Fruit fly (Drosophila melanogaster) whole organism, embryonic: ENCODE measurements around the gene CG14960.

Experiments
- Atf6 ChIP-seq: fragments of 200-800 bp; sonication (Bioruptor generic); IDR thresholded peaks from 2 replicates; pipeline ENCODE4 v1.3.6; 2022; ENCODE audit warnings: missing biosample characterization, missing genetic modification characterization
- Awh ChIP-seq: fragments of 200-800 bp; sonication (Bioruptor generic); IDR thresholded peaks from 2 replicates; pipeline ENCODE4, ENCODE4 v1.3.6; 2022; ENCODE audit warnings: missing biosample characterization, missing genetic modification characterization
- Blimp-1 ChIP-seq: fragments of 200-800 bp; sonication (Bioruptor generic); optimal IDR thresholded peaks from 3 replicates; lab custom pipeline; 2018; ENCODE audit warnings: missing biosample characterization, missing genetic modification characterization, mild to moderate bottlenecking, moderate library complexity, missing genetic modification reagents
- CG10274 ChIP-seq: fragments of 200-800 bp; sonication (Bioruptor generic); optimal IDR thresholded peaks from 3 replicates; lab custom pipeline; 2017; ENCODE audit warnings: missing biosample characterization, mild to moderate bottlenecking, missing genetic modification characterization
- CG10543 ChIP-seq: fragments of 200-800 bp; sonication (Bioruptor generic); optimal IDR thresholded peaks from 3 replicates; lab custom pipeline; 2017; ENCODE audit warnings: missing biosample characterization, mild to moderate bottlenecking, missing genetic modification characterization, moderate library complexity
- CG11723 ChIP-seq: fragments of 200-800 bp; sonication (Bioruptor generic); optimal IDR thresholded peaks from 2 replicates; lab custom pipeline; 2017; ENCODE audit warnings: missing biosample characterization, mild to moderate bottlenecking, missing genetic modification characterization
- CG12391 ChIP-seq: fragments of 200-800 bp; sonication (Bioruptor generic); optimal IDR thresholded peaks from 3 replicates; lab custom pipeline; 2018; ENCODE audit warnings: missing biosample characterization, mild to moderate bottlenecking, missing genetic modification characterization, moderate library complexity
- CG12942 ChIP-seq: fragments of 200-800 bp; sonication (Bioruptor generic); optimal IDR thresholded peaks from 3 replicates; lab custom pipeline; 2016; ENCODE audit warnings: missing biosample characterization, missing genetic modification characterization
- CG15269 ChIP-seq: fragments of 200-800 bp; sonication (Bioruptor generic); optimal IDR thresholded peaks from 2 replicates; lab custom pipeline; 2018; ENCODE audit warnings: missing biosample characterization, mild to moderate bottlenecking, missing genetic modification characterization, moderate library complexity
- CG17359 ChIP-seq: fragments of 200-800 bp; sonication (Bioruptor generic); optimal IDR thresholded peaks from 3 replicates; lab custom pipeline; 2018; ENCODE audit warnings: missing biosample characterization, mild to moderate bottlenecking, missing genetic modification characterization, moderate library complexity
- CG1832 ChIP-seq: fragments of 200-800 bp; sonication (Bioruptor generic); optimal IDR thresholded peaks from 2 replicates; lab custom pipeline; 2017; ENCODE audit warnings: missing biosample characterization, mild to moderate bottlenecking, missing genetic modification characterization, inconsistent platforms
- CG2678 ChIP-seq: fragments of 200-800 bp; sonication (Bioruptor generic); optimal IDR thresholded peaks from 3 replicates; lab custom pipeline; 2019; ENCODE audit warnings: missing biosample characterization, mild to moderate bottlenecking, missing genetic modification characterization, moderate library complexity
- CG3163 ChIP-seq: fragments of 200-800 bp; sonication (Bioruptor generic); optimal IDR thresholded peaks from 3 replicates; lab custom pipeline; 2016; ENCODE audit warnings: missing biosample characterization, missing genetic modification characterization
- Deaf1 ChIP-seq: fragments of 200-800 bp; optimal IDR thresholded peaks from 3 replicates; lab custom pipeline; 2019; ENCODE audit warnings: missing biosample characterization, mild to moderate bottlenecking, missing genetic modification characterization, moderate library complexity
- Eip74EF ChIP-seq, 2 experiments: fragments of 200-800 bp in 1 of 2; fragments of >200 bp in 1 of 2; sonication (Bioruptor generic) in 1 of 2; optimal IDR thresholded peaks; 2 replicates each; lab custom pipeline; 2017 to 2019; ENCODE audit warnings: missing biosample characterization in 2 of 2, missing genetic modification characterization in 2 of 2, mild to moderate bottlenecking in 1 of 2, moderate library complexity in 1 of 2
- Hey ChIP-seq: fragments of 200-800 bp; sonication (Bioruptor generic); optimal IDR thresholded peaks from 3 replicates; lab custom pipeline; 2018; ENCODE audit warnings: missing biosample characterization, mild to moderate bottlenecking, missing genetic modification characterization
- Sox100B ChIP-seq: fragments of 200-800 bp; sonication (Bioruptor generic); optimal IDR thresholded peaks from 3 replicates; lab custom pipeline; 2018; ENCODE audit warnings: missing biosample characterization, mild to moderate bottlenecking, missing genetic modification characterization
- Sox102F ChIP-seq: fragments of 200-800 bp; sonication (Bioruptor generic); optimal IDR thresholded peaks from 2 replicates; lab custom pipeline; 2018; ENCODE audit warnings: missing biosample characterization, mild to moderate bottlenecking, missing genetic modification characterization, moderate library complexity
- Sry-β ChIP-seq: fragments of 200-800 bp; sonication (Bioruptor generic); optimal IDR thresholded peaks from 2 replicates; lab custom pipeline; 2018; ENCODE audit warnings: missing biosample characterization, mild to moderate bottlenecking, missing genetic modification characterization, moderate library complexity
- abd-A ChIP-seq: fragments of 200-800 bp; sonication (Bioruptor generic); optimal IDR thresholded peaks from 3 replicates; lab custom pipeline; 2019; ENCODE audit warnings: missing biosample characterization, mild to moderate bottlenecking, missing genetic modification characterization, moderate library complexity
- chinmo ChIP-seq: fragments of 200-800 bp; sonication (Bioruptor generic); IDR thresholded peaks from 4 replicates; pipeline ENCODE4 v1.3.6; 2022; ENCODE audit warnings: missing biosample characterization, missing genetic modification characterization; ENCODE audit not compliant: partially characterized antibody
- cwo ChIP-seq: fragments of 200-800 bp; sonication (Bioruptor generic); optimal IDR thresholded peaks from 3 replicates; lab custom pipeline; 2017; ENCODE audit warnings: missing biosample characterization, missing genetic modification characterization, mild to moderate bottlenecking, moderate library complexity, missing genetic modification reagents
- dmrt99B ChIP-seq: fragments of 200-800 bp; sonication (Bioruptor generic); optimal IDR thresholded peaks from 2 replicates; lab custom pipeline; 2018; ENCODE audit warnings: missing biosample characterization, mild to moderate bottlenecking, missing genetic modification characterization, moderate library complexity
- gem ChIP-seq: fragments of 200-800 bp; sonication (Bioruptor generic); optimal IDR thresholded peaks from 2 replicates; lab custom pipeline; 2019; ENCODE audit warnings: missing biosample characterization, mild to moderate bottlenecking, missing genetic modification characterization, moderate library complexity
- grn ChIP-seq: fragments of 200-800 bp; sonication (Bioruptor generic); optimal IDR thresholded peaks from 3 replicates; lab custom pipeline; 2017; ENCODE audit warnings: missing biosample characterization, missing genetic modification characterization
- gro ChIP-seq: fragments of 200-800 bp; sonication (Bioruptor generic); optimal IDR thresholded peaks from 2 replicates; lab custom pipeline; 2016; ENCODE audit warnings: missing biosample characterization, missing genetic modification characterization
- kni ChIP-seq: fragments of 200-800 bp; sonication (Bioruptor generic); optimal IDR thresholded peaks from 3 replicates; lab custom pipeline; 2017; ENCODE audit warnings: mild to moderate bottlenecking, missing biosample characterization, missing genetic modification reagents, missing genetic modification characterization
- nerfin-1 ChIP-seq: fragments of 200-800 bp; sonication (Bioruptor generic); optimal IDR thresholded peaks from 3 replicates; lab custom pipeline; 2019; ENCODE audit warnings: missing biosample characterization, mild to moderate bottlenecking, missing genetic modification characterization, moderate library complexity
- nmo ChIP-seq: fragments of 200-800 bp; sonication (Bioruptor generic); optimal IDR thresholded peaks from 2 replicates; lab custom pipeline; 2018; ENCODE audit warnings: missing biosample characterization, mild to moderate bottlenecking, missing genetic modification characterization, moderate library complexity
- oc ChIP-seq: fragments of 200-800 bp; sonication (Bioruptor generic); optimal IDR thresholded peaks from 2 replicates; lab custom pipeline; 2018; ENCODE audit warnings: missing biosample characterization, mild to moderate bottlenecking, missing genetic modification characterization, moderate library complexity
- pb ChIP-seq: fragments of 200-800 bp; sonication (Bioruptor generic); optimal IDR thresholded peaks from 3 replicates; lab custom pipeline; 2016; ENCODE audit warnings: missing biosample characterization, missing genetic modification characterization
- phol ChIP-seq: fragments of 200-800 bp; sonication (Bioruptor generic); optimal IDR thresholded peaks from 3 replicates; lab custom pipeline; 2018; ENCODE audit warnings: missing biosample characterization, mild to moderate bottlenecking, missing genetic modification characterization, moderate library complexity
- scrt ChIP-seq: fragments of 200-800 bp; sonication (Bioruptor generic); optimal IDR thresholded peaks from 2 replicates; lab custom pipeline; 2018; ENCODE audit warnings: missing biosample characterization, mild to moderate bottlenecking, missing genetic modification characterization, moderate library complexity
- sens ChIP-seq: fragments of 200-800 bp; sonication (Bioruptor generic); peaks from one replicate; lab custom pipeline; 2016; ENCODE audit warnings: missing biosample characterization, missing genetic modification characterization
- seq ChIP-seq: fragments of 200-800 bp; sonication (Bioruptor generic); IDR thresholded peaks from 2 replicates; pipeline ENCODE4 v1.3.6; 2022; ENCODE audit warnings: missing biosample characterization, missing genetic modification characterization
- sr ChIP-seq: fragments of 200-800 bp; sonication (Bioruptor generic); IDR thresholded peaks from 3 replicates; pipeline ENCODE4 v1.3.6; 2022; ENCODE audit warnings: missing biosample characterization, missing genetic modification characterization
- stwl ChIP-seq: fragments of 200-800 bp; sonication (Bioruptor generic); optimal IDR thresholded peaks from 3 replicates; lab custom pipeline; 2018; ENCODE audit warnings: missing biosample characterization, mild to moderate bottlenecking, missing genetic modification characterization, moderate library complexity
- vvl ChIP-seq: fragments of 200-800 bp; sonication (Bioruptor generic); IDR thresholded peaks from 2 replicates; pipeline ENCODE4 v1.3.6; 2022; ENCODE audit warnings: missing biosample characterization, missing genetic modification characterization

The CG14960 gene

DNA sequence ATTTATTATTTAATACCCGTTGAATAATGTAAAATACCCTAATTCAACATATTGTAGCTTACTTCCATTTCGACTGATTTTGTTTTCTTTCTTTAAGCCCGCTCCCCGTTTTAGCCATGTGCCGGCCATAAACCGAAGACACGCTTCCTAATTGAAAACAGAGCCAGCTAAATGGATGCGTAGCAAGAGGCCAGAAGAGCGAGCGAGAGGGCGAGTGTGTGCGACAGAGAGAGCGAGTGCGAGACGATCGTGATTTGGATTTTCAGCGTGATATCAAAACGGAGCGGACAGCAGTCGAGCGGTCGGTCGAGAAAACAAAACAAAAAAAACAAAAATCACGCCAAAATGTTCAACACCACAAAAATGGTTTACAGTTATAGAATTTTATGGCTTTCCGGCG is 4.5 kb upstream of the CG14960 start:
- peak; percentile 9 for TF ChIP-seq CG10543 (GFP tag; lab: Kevin White, UChicago)
- no peak for TF ChIP-seq sr (GFP tag; lab: Robert Waterston, UW)
- TF ChIP-seq Sry-β = peak; percentile 42
- TF ChIP-seq vvl = peak; percentile 43; the same call in 1 of the 2 replicates
- TF ChIP-seq nmo (GFP tag; lab: Kevin White, UChicago) = no peak
- TF ChIP-seq chinmo (GFP tag; lab: Robert Waterston, UW) = 0 out of 4 replicates have a peak, but pooled peaks have one; percentile 32
- peak; percentile 57 for TF ChIP-seq CG1832 (GFP tag; lab: Kevin White, UChicago)
- TF ChIP-seq Awh (GFP tag; lab: Robert Waterston, UW) = 0 out of 2 replicates have a peak, but pooled peaks have one; percentile 55
- TF ChIP-seq abd-A = peak; percentile 50
- no peak for TF ChIP-seq seq (GFP tag; lab: Robert Waterston, UW)
- peak; percentile 26 for TF ChIP-seq cwo
- TF ChIP-seq CG15269 (tag; lab: Kevin White, UChicago) = peak; percentile 6
- TF ChIP-seq Deaf1 (tag; lab: Kevin White, UChicago) = peak; percentile 21
- TF ChIP-seq CG12391 (tag; lab: Kevin White, UChicago) = no peak
- peak; percentile 72 for TF ChIP-seq kni (GFP tag; lab: Kevin White, UChicago)
- peak; percentile 44 for TF ChIP-seq grn

DNA sequence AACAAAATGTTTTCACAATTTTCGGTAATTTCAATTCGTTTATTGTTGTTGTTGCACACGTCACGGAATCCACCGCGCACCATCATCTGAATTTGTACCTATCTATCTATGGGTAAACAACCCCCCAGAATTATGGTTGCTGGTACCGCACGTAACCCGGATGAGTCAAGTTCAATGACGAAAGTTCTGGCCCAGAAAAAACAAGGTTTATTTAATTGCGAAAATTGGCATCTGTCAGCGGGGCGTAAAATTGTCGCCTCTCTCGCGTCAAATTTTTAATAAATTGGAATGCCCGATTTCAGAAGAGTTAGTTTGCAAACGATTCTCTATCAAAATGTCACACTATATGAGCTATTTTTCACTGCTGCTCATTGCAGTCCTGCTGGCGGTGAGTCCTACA is 2.7 kb upstream of the CG14960 start, which contains the start of gene CG34265:
Gene CG34265 (plus strand): TSS at position 301 of the 400 bp plus-strand sequence.
- TF ChIP-seq CG17359 (tag; lab: Kevin White, UChicago) (no peak), CG11723 (no peak), chinmo (GFP tag; lab: Robert Waterston, UW) (no peak), nerfin-1 (tag; lab: Kevin White, UChicago) (no peak), Atf6 (GFP tag; lab: Robert Waterston, UW) (no peak), CG3163 (GFP tag; lab: Kevin White, UChicago) (no peak), gro (GFP tag; lab: Kevin White, UChicago) (no peak), Hey (tag; lab: Kevin White, UChicago) (no peak), stwl (tag; lab: Kevin White, UChicago) (no peak), CG12942 (GFP tag; lab: Kevin White, UChicago) (no peak)
- TF ChIP-seq, all 482 proteins: peak for 0

- peak; percentile 17 for TF ChIP-seq phol (tag; lab: Kevin White, UChicago)
- TF ChIP-seq pb (GFP tag; lab: Kevin White, UChicago) = no peak
- TF ChIP-seq Sox102F = peak; percentile 37
- peak; percentile 24 for TF ChIP-seq oc (tag; lab: Kevin White, UChicago)
- TF ChIP-seq Sox100B (GFP tag; lab: Kevin White, UChicago) = no peak
- no peak for TF ChIP-seq Eip74EF (GFP tag; optimal IDR thresholded peaks at IDR 0.05; lab: Kevin White, UChicago)
- TF ChIP-seq sens (GFP tag; lab: Kevin White, UChicago) = peak; percentile 70
- TF ChIP-seq CG10274 = no peak
- TF ChIP-seq scrt = no peak
- TF ChIP-seq Blimp-1 (GFP tag; lab: Kevin White, UChicago) = peak; percentile 92
- TF ChIP-seq gem (tag; lab: Kevin White, UChicago) = peak; percentile 16
- TF ChIP-seq CG2678 (tag; lab: Kevin White, UChicago) = peak; percentile 2
- peak; percentile 13 for TF ChIP-seq dmrt99B (tag; lab: Kevin White, UChicago)
Observed at dm6 chr3L:3274463-3275177, 3.8 kb downstream of the CG14960 start.
